Fruit fly (Drosophila melanogaster): ENCODE measurements around the gene betaCOP.
A peak's percentile ranks its signal among the peaks of the same experiment; 100 is the strongest.

betaCOP gene

DNA sequence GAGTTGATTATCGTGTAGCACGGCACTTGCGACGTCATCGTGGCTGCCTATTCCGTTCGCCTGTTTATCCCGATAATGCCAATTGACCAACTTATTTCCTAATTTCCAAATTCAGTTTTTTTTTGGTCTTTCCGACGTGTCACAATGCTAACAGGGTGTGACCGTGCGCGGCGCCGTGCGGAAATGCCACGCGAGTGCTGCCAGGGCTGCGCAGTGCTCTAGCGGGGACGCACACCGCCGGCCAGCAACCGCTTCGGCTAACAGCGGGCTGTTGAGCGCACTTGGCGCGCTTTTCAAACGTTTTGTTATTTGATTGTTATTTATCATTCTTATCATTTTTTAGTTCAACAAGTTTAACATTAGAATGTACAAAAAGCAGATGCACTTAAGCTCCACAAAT is at the start of gene betaCOP (continued):
- TF ChIP-seq unpg (GFP tag; optimal IDR thresholded peaks at IDR 0.05) (no peak), crp (GFP tag; optimal IDR thresholded peaks at IDR 0.05) (no peak), CG13775 (GFP tag; optimal IDR thresholded peaks at IDR 0.05) (no peak), CG42726 (GFP tag; IDR thresholded peaks at IDR 0.05; ENCODE audit: partially characterized antibody) (peak; percentile 44; the same call in 1 of the 2 replicates), HmgZ (tag; optimal IDR thresholded peaks at IDR 0.05) (peak; percentile 36), zf30C (GFP tag; optimal IDR thresholded peaks at IDR 0.05) (no peak), CG3838 (GFP tag; optimal IDR thresholded peaks at IDR 0.05) (no peak), MBD-R2 (GFP tag; IDR thresholded peaks at IDR 0.05) (peak; percentile 68), gfzf (GFP tag; optimal IDR thresholded peaks at IDR 0.05) (peak; percentile 96), zen (tag; optimal IDR thresholded peaks at IDR 0.05) (peak; percentile 9), Myb (GFP tag; optimal IDR thresholded peaks at IDR 0.05) (peak; percentile 42), slbo (GFP tag; IDR thresholded peaks at IDR 0.05) (peak; percentile 46), CG17186 (GFP tag; optimal IDR thresholded peaks at IDR 0.05) (peak; percentile 100), knrl (GFP tag; IDR thresholded peaks at IDR 0.05; ENCODE audit: partially characterized antibody) (0 out of 3 replicates have a peak, but pooled peaks have one; percentile 15), CG4360 (GFP tag; IDR thresholded peaks at IDR 0.05) (no peak), schlank (tag; optimal IDR thresholded peaks at IDR 0.05) (no peak), Atf6 (GFP tag; IDR thresholded peaks at IDR 0.05) (no peak), CG6854 (GFP tag; optimal IDR thresholded peaks at IDR 0.05) (no peak), Side (GFP tag; optimal IDR thresholded peaks at IDR 0.05) (no peak), exex (tag; optimal IDR thresholded peaks at IDR 0.05) (no peak), sob (GFP tag; IDR thresholded peaks at IDR 0.05) (0 out of 2 replicates have a peak, but pooled peaks have one; percentile 6), Sry-δ (GFP tag; optimal IDR thresholded peaks at IDR 0.05) (peak; percentile 64), CTCF (GFP tag; optimal IDR thresholded peaks at IDR 0.05) (no peak), Opbp (GFP tag; IDR thresholded peaks at IDR 0.05; ENCODE audit: partially characterized antibody) (peak; percentile 47; the same call in 2 of the 3 replicates), CG15514 (GFP tag; optimal IDR thresholded peaks at IDR 0.05) (peak; percentile 73)

DNA sequence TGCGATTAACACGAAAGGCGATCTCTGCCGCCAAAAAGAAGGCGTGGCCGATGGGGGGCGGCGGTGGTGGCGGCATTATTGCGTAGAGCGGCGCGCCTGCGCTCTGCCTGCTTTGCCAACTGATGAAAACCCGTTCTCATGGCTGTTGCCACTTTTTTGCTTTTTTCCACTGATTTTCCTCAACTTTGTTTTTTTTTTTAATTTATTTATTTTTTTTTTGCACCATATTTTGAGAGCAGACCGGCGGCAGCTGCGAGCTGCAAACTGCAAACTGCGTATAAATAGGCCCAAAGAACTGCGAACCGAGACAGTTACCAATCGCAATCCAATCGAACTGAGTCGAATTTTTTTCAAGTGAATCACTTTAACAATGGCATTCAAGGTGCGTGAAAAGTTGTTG is 37.1 kb upstream of the betaCOP start, which contains the start of gene CG42323:
TSS of gene CG42323 (plus strand) at position 302 of the 400 bp plus-strand sequence.
- TF ChIP-seq Ets65A (GFP tag) (peak; percentile 89), Drgx (GFP tag; IDR thresholded peaks at IDR 0.05) (0 out of 2 replicates have a peak, but pooled peaks have one; percentile 37), CG17612 (GFP tag; IDR thresholded peaks at IDR 0.05) (no peak)

DNA sequence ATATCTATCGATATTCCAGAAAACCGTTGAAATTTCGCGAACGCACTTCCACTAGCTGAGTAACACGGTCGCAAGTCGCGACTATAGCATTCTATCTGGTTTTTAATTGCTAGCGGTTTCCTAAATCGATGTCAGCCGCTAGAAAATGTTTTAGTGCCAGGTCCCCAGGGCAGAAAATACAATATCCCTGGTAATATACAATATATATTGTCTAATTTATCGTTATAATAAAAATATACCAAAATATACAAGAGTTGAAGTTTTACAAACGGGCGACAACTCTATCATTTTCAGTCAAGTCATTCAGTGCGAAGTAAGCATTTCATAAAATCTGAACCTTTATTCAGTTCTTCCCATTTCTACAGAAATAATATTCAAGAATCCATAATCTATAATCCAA is 30.1 kb upstream of the betaCOP start, which contains the start of gene CG15056:
TSS of gene CG15056 (plus strand) at position 301 of the 400 bp plus-strand sequence.
- no peak for TF ChIP-seq CG10147 (GFP tag; optimal IDR thresholded peaks at IDR 0.05)
- TF ChIP-seq CG17802 (tag; optimal IDR thresholded peaks at IDR 0.05): no peak
- TF ChIP-seq CG10462 (GFP tag; optimal IDR thresholded peaks at IDR 0.05): no peak
- TF ChIP-seq CG12155 (GFP tag; optimal IDR thresholded peaks at IDR 0.05): no peak
- TF ChIP-seq bowl (GFP tag; IDR thresholded peaks at IDR 0.05): no peak
- TF ChIP-seq dimm (GFP tag; IDR thresholded peaks at IDR 0.05): no peak
- no peak for TF ChIP-seq lilli (GFP tag; optimal IDR thresholded peaks at IDR 0.05)
- TF ChIP-seq pzg (GFP tag; optimal IDR thresholded peaks at IDR 0.05): no peak
- TF ChIP-seq BEAF-32 (GFP tag; optimal IDR thresholded peaks at IDR 0.05): no peak
- TF ChIP-seq Sry-δ (GFP tag; optimal IDR thresholded peaks at IDR 0.05): no peak
- no peak for TF ChIP-seq Dfd (GFP tag; optimal IDR thresholded peaks at IDR 0.05)
- no peak for TF ChIP-seq fru (optimal IDR thresholded peaks at IDR 0.05)
- no peak for TF ChIP-seq crp (GFP tag; optimal IDR thresholded peaks at IDR 0.05)
